Fruit fly (Drosophila melanogaster): ENCODE results near the gene AsnRS.

The AsnRS gene

dm6 chr2L:19137494-19138360 lies 6.0 kb upstream of the AsnRS start:
- TF ChIP-seq CG8159 (tag; optimal IDR thresholded peaks at IDR 0.05): no peak
- no peak for TF ChIP-seq CG12605 (GFP tag; IDR thresholded peaks at IDR 0.05)
- TF ChIP-seq EcR (GFP tag; optimal IDR thresholded peaks at IDR 0.05): no peak
- no peak for TF ChIP-seq gl (tag; optimal IDR thresholded peaks at IDR 0.05)
- no peak for TF ChIP-seq Pif1A (GFP tag; optimal IDR thresholded peaks at IDR 0.05)
- TF ChIP-seq fd96Ca (GFP tag; IDR thresholded peaks at IDR 0.05): no peak
- no peak for TF ChIP-seq D1 (tag; optimal IDR thresholded peaks at IDR 0.05)
- TF ChIP-seq CG8301 (tag; optimal IDR thresholded peaks at IDR 0.05): no peak

- 0 out of 2 replicates have a peak, but pooled peaks have one; percentile 18 for TF ChIP-seq CG32121 (GFP tag; IDR thresholded peaks at IDR 0.05)
- peak; percentile 95 for TF ChIP-seq CG15710 (tag; optimal IDR thresholded peaks at IDR 0.05)
- peak; percentile 90 for TF ChIP-seq gl (tag; optimal IDR thresholded peaks at IDR 0.05)
- TF ChIP-seq CG4496 (GFP tag; IDR thresholded peaks at IDR 0.05): peak; percentile 71
- TF ChIP-seq Snoo (tag; optimal IDR thresholded peaks at IDR 0.05): peak; percentile 88
- TF ChIP-seq CG14655 (GFP tag; optimal IDR thresholded peaks at IDR 0.05): peak; percentile 94
- TF ChIP-seq CG13204 (GFP tag; optimal IDR thresholded peaks at IDR 0.05): peak; percentile 86
- TF ChIP-seq CG8159 (tag; optimal IDR thresholded peaks at IDR 0.05): peak; percentile 98
- TF ChIP-seq CG8301 (tag; optimal IDR thresholded peaks at IDR 0.05): peak; percentile 89
- TF ChIP-seq CG9948 (tag; optimal IDR thresholded peaks at IDR 0.05): peak; percentile 98
- peak; percentile 62; the same call in 2 of the 3 replicates for TF ChIP-seq fd96Ca (GFP tag; IDR thresholded peaks at IDR 0.05)
- TF ChIP-seq Ets98B (GFP tag; IDR thresholded peaks at IDR 0.05): peak; percentile 30; the same call in 1 of the 2 replicates
- TF ChIP-seq EcR (GFP tag; optimal IDR thresholded peaks at IDR 0.05): no peak
- TF ChIP-seq CG17806 (tag; optimal IDR thresholded peaks at IDR 0.05): peak; percentile 98
- TF ChIP-seq CG34367 (tag; optimal IDR thresholded peaks at IDR 0.05): peak; percentile 96
- TF ChIP-seq Pif1A (GFP tag; optimal IDR thresholded peaks at IDR 0.05): peak; percentile 90
- TF ChIP-seq Pif1B (GFP tag; optimal IDR thresholded peaks at IDR 0.05): peak; percentile 83
- TF ChIP-seq D1 (tag; optimal IDR thresholded peaks at IDR 0.05): peak; percentile 94
- peak; percentile 14; the same call in 1 of the 2 replicates for TF ChIP-seq rn (GFP tag; IDR thresholded peaks at IDR 0.05)
- TF ChIP-seq CG10348 (GFP tag; IDR thresholded peaks at IDR 0.05): no peak
- TF ChIP-seq CG12605 (GFP tag; IDR thresholded peaks at IDR 0.05): peak; percentile 56
These were observed 5.0 kb upstream of the AsnRS start for dm6 chr2L:19136735-19137134.

dm6 chr2L:19135955-19136677 lies 4.4 kb upstream of the AsnRS start:
- TF ChIP-seq CG9948 (tag; optimal IDR thresholded peaks at IDR 0.05) (peak; percentile 91), Ets98B (GFP tag; IDR thresholded peaks at IDR 0.05) (no peak), CG8159 (tag; optimal IDR thresholded peaks at IDR 0.05) (peak; percentile 93), CG13204 (GFP tag; optimal IDR thresholded peaks at IDR 0.05) (no peak), CG17806 (tag; optimal IDR thresholded peaks at IDR 0.05) (peak; percentile 92), EcR (GFP tag; optimal IDR thresholded peaks at IDR 0.05) (peak; percentile 92), CG14655 (GFP tag; optimal IDR thresholded peaks at IDR 0.05) (peak; percentile 78), CG32121 (GFP tag; IDR thresholded peaks at IDR 0.05) (no peak), CG34367 (tag; optimal IDR thresholded peaks at IDR 0.05) (peak; percentile 88), gl (tag; optimal IDR thresholded peaks at IDR 0.05) (peak; percentile 52), Pif1B (GFP tag; optimal IDR thresholded peaks at IDR 0.05) (peak; percentile 74), CG12605 (GFP tag; IDR thresholded peaks at IDR 0.05) (no peak), Pif1A (GFP tag; optimal IDR thresholded peaks at IDR 0.05) (peak; percentile 76), Snoo (tag; optimal IDR thresholded peaks at IDR 0.05) (peak; percentile 80), CG15710 (tag; optimal IDR thresholded peaks at IDR 0.05) (peak; percentile 81), CG4496 (GFP tag; IDR thresholded peaks at IDR 0.05) (0 out of 3 replicates have a peak, but pooled peaks have one; percentile 47), D1 (tag; optimal IDR thresholded peaks at IDR 0.05) (peak; percentile 89), rn (GFP tag; IDR thresholded peaks at IDR 0.05) (0 out of 2 replicates have a peak, but pooled peaks have one; percentile 10), CG8301 (tag; optimal IDR thresholded peaks at IDR 0.05) (peak; percentile 62)

dm6 chr2L:19134814-19135523 lies 3.2 kb upstream of the AsnRS start, which contains the start of gene Polr1D:
TSS of gene Polr1D (minus strand) at chr2L:19135233.
- TF ChIP-seq Ets98B (GFP tag; IDR thresholded peaks at IDR 0.05) (peak; percentile 40), fd96Ca (GFP tag; IDR thresholded peaks at IDR 0.05) (peak; percentile 23; the same call in 1 of the 3 replicates), CG32121 (GFP tag; IDR thresholded peaks at IDR 0.05) (no peak; the same call in 1 of the 2 replicates), Snoo (tag; optimal IDR thresholded peaks at IDR 0.05) (no peak), CG34367 (tag; optimal IDR thresholded peaks at IDR 0.05) (peak; percentile 17), CG14655 (GFP tag; optimal IDR thresholded peaks at IDR 0.05) (no peak), CG8301 (tag; optimal IDR thresholded peaks at IDR 0.05) (peak; percentile 31), gl (tag; optimal IDR thresholded peaks at IDR 0.05) (no peak), CG4496 (GFP tag; IDR thresholded peaks at IDR 0.05) (peak; percentile 43; the same call in 2 of the 3 replicates), CG10348 (GFP tag; IDR thresholded peaks at IDR 0.05) (no peak), EcR (GFP tag; optimal IDR thresholded peaks at IDR 0.05) (peak; percentile 94), CG13204 (GFP tag; optimal IDR thresholded peaks at IDR 0.05) (peak; percentile 84), Pif1B (GFP tag; optimal IDR thresholded peaks at IDR 0.05) (no peak), CG15710 (tag; optimal IDR thresholded peaks at IDR 0.05) (peak; percentile 41), CG9948 (tag; optimal IDR thresholded peaks at IDR 0.05) (peak; percentile 14), CG8159 (tag; optimal IDR thresholded peaks at IDR 0.05) (peak; percentile 62), CG12605 (GFP tag; IDR thresholded peaks at IDR 0.05) (peak; percentile 45; the same call in 1 of the 2 replicates), Pif1A (GFP tag; optimal IDR thresholded peaks at IDR 0.05) (peak; percentile 4)
